Worm (Caenorhabditis elegans) whole organism, midembryonic: ENCODE results near the gene rps-28.

Experiments used
- T22C8.4 ChIP-seq: fragments of 200-800 bp; sonication (Bioruptor generic); IDR thresholded peaks from 2 replicates; pipeline ENCODE4 v1.3.6; 2022; ENCODE audit warnings: missing genetic modification characterization, missing compliant biosample characterization
- cog-1 ChIP-seq: sonication (generic microtip); optimal IDR thresholded peaks from 2 replicates; lab custom pipeline; 2016; ENCODE audit warnings: missing genetic modification characterization, missing compliant biosample characterization
- flt-1 ChIP-seq: fragments of 200-800 bp; sonication (Bioruptor generic); IDR thresholded peaks from 2 replicates; pipeline ENCODE4 v1.3.6; 2022; ENCODE audit warnings: missing genetic modification characterization, missing compliant biosample characterization
- klf-2 ChIP-seq: fragments of 200-800 bp; sonication (Bioruptor generic); conservative IDR thresholded peaks from 2 replicates; pipeline ENCODE4 v1.3.6; 2022; ENCODE audit warnings: missing genetic modification reagents, missing genetic modification characterization, missing compliant biosample characterization
- med-1 ChIP-seq: sonication (generic microtip); optimal IDR thresholded peaks from 2 replicates; lab custom pipeline; 2017; ENCODE audit warnings: missing genetic modification characterization, mild to moderate bottlenecking, missing compliant biosample characterization, antibody characterized with exemption, missing genetic modification reagents; ENCODE audit not compliant: insufficient read depth
- ref-1 ChIP-seq: fragments of 200-800 bp; sonication (Bioruptor generic); conservative IDR thresholded peaks from 2 replicates; pipeline ENCODE4 v1.3.6; 2022; ENCODE audit warnings: missing genetic modification reagents, missing genetic modification characterization, missing compliant biosample characterization
- tab-1 ChIP-seq: fragments of 200-800 bp; sonication (Bioruptor generic); IDR thresholded peaks from 2 replicates; pipeline ENCODE4 v1.3.6; 2022; ENCODE audit warnings: missing genetic modification characterization, missing compliant biosample characterization
- ztf-23 ChIP-seq: fragments of 200-800 bp; sonication (Bioruptor generic); IDR thresholded peaks from 2 replicates; pipeline ENCODE4 v1.3.6; 2022; ENCODE audit warnings: missing genetic modification reagents, missing genetic modification characterization, missing compliant biosample characterization
- ztf-29 ChIP-seq: fragments of 200-800 bp; sonication (Bioruptor generic); IDR thresholded peaks from 2 replicates; pipeline ENCODE4 v1.3.6; 2022; ENCODE audit warnings: missing genetic modification reagents, missing genetic modification characterization, missing compliant biosample characterization

Gene rps-28

DNA sequence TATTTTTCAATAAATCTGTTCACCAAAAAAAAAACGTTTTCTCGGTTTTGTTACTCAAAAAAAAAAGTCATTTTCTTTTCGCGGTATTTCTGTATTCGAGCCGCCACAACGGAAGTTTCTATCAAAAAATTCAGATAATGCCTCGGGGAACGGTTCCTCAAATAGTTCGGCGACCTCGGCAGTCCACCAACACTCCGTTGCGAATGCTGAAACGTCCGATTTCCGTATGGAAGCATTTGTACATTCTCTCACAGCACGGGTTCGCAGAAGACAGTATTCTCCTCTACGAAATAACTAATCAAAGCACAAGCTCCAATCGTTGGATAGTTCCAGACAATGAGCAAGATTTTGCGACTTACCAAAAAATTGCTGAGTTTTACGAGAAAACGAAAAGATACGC lies 487 bp downstream of the rps-28 start, which contains the start of gene Y41D4B.4:
Y41D4B.4 (plus strand) TSS at position 133 of the 400 bp plus-strand sequence.
- TF ChIP-seq klf-2 (GFP tag; lab: Robert Waterston, UW) (no peak), ref-1 (GFP tag; lab: Robert Waterston, UW) (no peak), T22C8.4 (GFP tag; lab: Robert Waterston, UW) (no peak), ztf-23 (GFP tag; lab: Robert Waterston, UW) (no peak), ztf-29 (GFP tag; lab: Robert Waterston, UW) (no peak), med-1 (GFP tag; lab: Kevin White, UChicago) (no peak), flt-1 (GFP tag; lab: Robert Waterston, UW) (no peak), cog-1 (no peak), tab-1 (GFP tag; lab: Robert Waterston, UW) (no peak)

DNA sequence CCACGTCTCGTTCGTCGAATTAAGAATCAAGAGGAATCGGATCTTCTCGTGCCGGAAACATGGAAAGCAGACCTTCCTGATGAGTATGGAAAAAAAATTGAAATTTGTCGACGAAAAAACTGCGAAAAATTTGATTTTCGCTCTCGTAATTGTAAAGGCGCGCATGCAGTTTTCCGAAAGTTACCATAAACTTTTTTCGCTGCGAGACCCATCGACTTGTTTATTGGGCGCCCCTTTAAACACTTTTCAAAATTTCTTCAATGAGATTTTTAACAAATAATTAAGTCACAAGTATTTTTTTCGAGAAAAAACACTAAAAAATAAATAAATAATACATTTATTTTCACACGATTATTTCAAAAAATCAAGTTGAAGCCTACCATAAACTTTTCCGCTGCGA lies 1.2 kb downstream of the rps-28 start:
- TF ChIP-seq flt-1 (GFP tag; lab: Robert Waterston, UW) (no peak), cog-1 (no peak), ztf-29 (GFP tag; lab: Robert Waterston, UW) (no peak), ztf-23 (GFP tag; lab: Robert Waterston, UW) (no peak), T22C8.4 (GFP tag; lab: Robert Waterston, UW) (no peak), ref-1 (GFP tag; lab: Robert Waterston, UW) (no peak), med-1 (GFP tag; lab: Kevin White, UChicago) (no peak), klf-2 (GFP tag; lab: Robert Waterston, UW) (no peak), tab-1 (GFP tag; lab: Robert Waterston, UW) (no peak)

DNA sequence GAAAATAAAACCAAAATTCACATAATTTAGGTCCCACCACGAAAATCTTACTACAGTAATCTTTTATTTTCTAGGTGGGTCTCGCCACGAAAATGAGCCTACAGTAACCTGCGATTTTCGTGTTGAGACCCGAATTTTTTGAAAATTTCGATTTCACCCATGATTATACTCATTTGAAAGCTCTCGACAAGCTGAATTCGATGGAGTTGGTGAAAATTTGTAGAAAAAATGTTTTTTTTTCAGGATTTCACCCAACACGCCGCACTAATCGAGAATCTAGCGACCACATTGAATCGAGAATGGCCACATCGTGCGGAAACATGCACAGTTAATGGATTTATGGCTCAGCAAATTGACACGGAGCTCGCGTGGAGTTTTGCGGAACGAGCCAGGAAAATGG lies 3.4 kb downstream of the rps-28 start:
- TF ChIP-seq T22C8.4 (GFP tag; lab: Robert Waterston, UW) (no peak), tab-1 (GFP tag; lab: Robert Waterston, UW) (no peak), ztf-23 (GFP tag; lab: Robert Waterston, UW) (no peak), flt-1 (GFP tag; lab: Robert Waterston, UW) (no peak), cog-1 (no peak), ztf-29 (GFP tag; lab: Robert Waterston, UW) (no peak), ref-1 (GFP tag; lab: Robert Waterston, UW) (no peak), klf-2 (GFP tag; lab: Robert Waterston, UW) (no peak), med-1 (GFP tag; lab: Kevin White, UChicago) (no peak)

DNA sequence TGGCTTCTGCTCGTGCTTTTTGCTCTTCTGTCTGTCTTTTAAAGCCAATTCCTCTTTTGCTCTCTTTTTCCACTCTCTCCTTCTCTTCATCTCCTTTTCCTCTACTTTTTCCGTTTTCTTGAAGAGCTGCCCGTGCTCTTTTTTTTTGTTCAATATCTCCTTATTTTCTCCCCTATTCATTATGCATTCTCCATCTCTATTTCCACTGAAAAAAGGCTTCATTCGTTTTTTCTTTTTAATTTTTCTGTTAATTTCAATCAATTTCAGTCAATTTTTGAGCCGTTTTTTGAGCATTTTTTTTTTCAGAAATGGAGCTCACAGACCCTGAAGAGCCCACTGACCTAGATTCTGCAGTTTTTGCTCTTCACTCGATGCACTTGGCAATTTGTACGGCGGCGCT lies 12.9 kb downstream of the rps-28 start, which contains the start of gene Y41D4B.1:
Y41D4B.1 (plus strand) TSS at position 301 of the 400 bp plus-strand sequence.
- TF ChIP-seq tab-1 (GFP tag; lab: Robert Waterston, UW) (no peak), ztf-23 (GFP tag; lab: Robert Waterston, UW) (no peak), ref-1 (GFP tag; lab: Robert Waterston, UW) (no peak), flt-1 (GFP tag; lab: Robert Waterston, UW) (no peak), klf-2 (GFP tag; lab: Robert Waterston, UW) (no peak), ztf-29 (GFP tag; lab: Robert Waterston, UW) (no peak), T22C8.4 (GFP tag; lab: Robert Waterston, UW) (no peak), cog-1 (no peak), med-1 (GFP tag; lab: Kevin White, UChicago) (no peak)

DNA sequence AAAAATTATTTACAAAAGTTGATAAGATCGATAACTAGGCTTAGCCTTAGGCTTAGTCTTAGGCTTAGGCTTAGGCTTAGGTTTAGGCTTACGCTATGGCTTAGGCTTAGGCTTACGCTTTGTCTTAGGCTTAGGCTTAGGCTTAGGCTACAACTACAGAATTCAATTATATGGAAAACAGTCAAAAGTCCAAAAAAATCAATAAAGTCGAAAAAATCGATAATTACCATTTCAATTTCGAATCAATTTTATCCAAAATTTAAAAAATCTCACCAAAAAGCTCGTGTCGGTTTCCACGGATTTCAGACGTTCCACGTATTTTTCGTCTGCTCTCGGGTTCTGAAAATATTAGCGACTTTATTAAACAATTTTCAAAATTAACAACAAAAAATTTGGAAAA lies 17.4 kb downstream of the rps-28 start:
- TF ChIP-seq ref-1 (GFP tag; lab: Robert Waterston, UW) (no peak), flt-1 (GFP tag; lab: Robert Waterston, UW) (no peak), cog-1 (no peak), klf-2 (GFP tag; lab: Robert Waterston, UW) (no peak)

DNA sequence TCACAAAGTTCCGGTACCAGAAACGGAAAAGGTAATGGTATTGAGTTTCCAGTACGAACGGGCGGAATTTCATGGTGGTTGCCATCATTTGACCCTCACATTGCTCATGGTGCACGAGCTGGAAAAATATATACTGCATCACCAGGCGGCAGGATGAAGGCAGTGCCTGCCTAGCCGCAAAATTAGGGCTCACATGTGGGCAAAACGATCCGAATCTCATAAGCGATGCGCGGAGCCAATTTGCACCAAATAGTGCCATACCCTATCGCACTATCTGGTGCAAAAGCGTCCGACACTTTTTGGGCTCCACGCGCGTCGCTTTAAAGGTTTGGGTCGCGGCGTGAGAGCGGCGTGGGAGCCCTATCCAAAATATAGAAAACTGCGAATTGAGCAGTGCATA lies 19.7 kb downstream of the rps-28 start:
- TF ChIP-seq ref-1 (GFP tag; lab: Robert Waterston, UW) = no peak
- TF ChIP-seq med-1 (GFP tag; lab: Kevin White, UChicago) = no peak
- no peak for TF ChIP-seq ztf-23 (GFP tag; lab: Robert Waterston, UW)
- no peak for TF ChIP-seq tab-1 (GFP tag; lab: Robert Waterston, UW)
- TF ChIP-seq flt-1 (GFP tag; lab: Robert Waterston, UW) = no peak
- no peak for TF ChIP-seq klf-2 (GFP tag; lab: Robert Waterston, UW)
- TF ChIP-seq T22C8.4 (GFP tag; lab: Robert Waterston, UW) = no peak
- TF ChIP-seq ztf-29 (GFP tag; lab: Robert Waterston, UW) = no peak
- no peak for TF ChIP-seq cog-1

DNA sequence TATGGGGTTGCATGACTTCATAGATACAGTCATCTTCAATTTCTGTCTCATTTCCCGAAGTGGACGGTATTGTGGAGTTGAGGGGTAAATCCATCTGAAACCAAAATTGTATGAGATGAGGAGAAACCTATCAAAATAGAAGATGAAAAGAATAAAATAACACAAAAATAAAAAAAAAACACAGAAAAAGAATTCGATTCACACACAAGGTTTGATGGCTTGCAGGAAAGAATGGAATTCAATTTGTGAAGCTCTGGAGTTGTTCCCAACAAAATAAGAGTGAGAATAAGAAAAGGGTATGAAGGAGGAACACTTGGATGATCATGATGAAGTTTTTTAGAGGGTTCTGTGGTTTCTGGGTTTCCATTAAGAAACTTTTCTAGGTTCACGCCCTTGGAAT lies 22.6 kb downstream of the rps-28 start, which contains the start of gene Y41D4B.24:
Y41D4B.24 (minus strand) TSS at position 101 of the 400 bp plus-strand sequence.
- TF ChIP-seq ref-1 (GFP tag; lab: Robert Waterston, UW) = no peak
- TF ChIP-seq ztf-23 (GFP tag; lab: Robert Waterston, UW) = no peak
- TF ChIP-seq tab-1 (GFP tag; lab: Robert Waterston, UW) = no peak
- no peak for TF ChIP-seq klf-2 (GFP tag; lab: Robert Waterston, UW)
- no peak for TF ChIP-seq ztf-29 (GFP tag; lab: Robert Waterston, UW)

DNA sequence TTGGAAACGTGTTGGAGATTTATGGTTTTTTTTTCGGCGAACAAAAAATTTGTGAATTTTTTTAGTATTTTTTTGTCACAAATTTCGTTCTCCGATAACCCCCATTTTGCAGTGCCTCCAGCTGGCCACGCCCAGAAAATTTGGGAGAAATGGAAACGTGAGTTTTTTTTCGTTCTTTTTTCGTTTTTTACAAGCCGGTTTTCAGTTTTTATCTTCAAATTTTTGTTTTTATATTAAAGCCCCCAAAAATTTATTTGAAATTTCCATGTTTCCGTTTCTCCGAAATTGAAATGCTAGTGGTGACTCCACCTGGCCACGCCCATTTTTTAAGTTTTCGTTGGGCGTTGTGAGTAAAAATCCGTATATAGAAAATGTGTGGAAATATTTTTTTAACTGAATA lies 27.7 kb downstream of the rps-28 start:
- TF ChIP-seq ztf-23 (GFP tag; lab: Robert Waterston, UW) (peak; percentile 63; the same call in 1 of the 2 replicates), med-1 (GFP tag; lab: Kevin White, UChicago) (no peak), T22C8.4 (GFP tag; lab: Robert Waterston, UW) (no peak), ztf-29 (GFP tag; lab: Robert Waterston, UW) (no peak), tab-1 (GFP tag; lab: Robert Waterston, UW) (no peak), klf-2 (GFP tag; lab: Robert Waterston, UW) (0 out of 2 replicates have a peak, but pooled peaks have one; percentile 40), flt-1 (GFP tag; lab: Robert Waterston, UW) (peak; percentile 59; the same call in 1 of the 2 replicates), ref-1 (GFP tag; lab: Robert Waterston, UW) (0 out of 2 replicates have a peak, but pooled peaks have one; percentile 24), cog-1 (no peak)

DNA sequence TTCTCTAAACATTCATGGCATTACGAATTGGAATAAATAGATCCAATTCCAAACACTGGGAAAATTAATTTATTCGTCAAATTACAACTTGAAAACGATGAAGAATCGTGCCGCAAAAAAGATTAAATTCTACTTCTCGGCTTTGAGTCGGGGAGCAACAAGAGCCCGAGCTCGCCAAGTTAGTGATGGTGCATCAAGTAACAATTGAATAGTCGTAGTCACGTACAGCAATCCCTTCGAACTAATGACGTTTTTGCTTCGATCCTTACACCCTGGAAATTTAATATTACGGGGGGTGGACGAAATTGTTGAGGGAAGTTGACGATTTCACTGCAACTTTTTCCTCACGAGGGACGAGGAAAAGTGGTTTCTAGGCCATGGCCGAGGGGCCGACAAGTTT lies 32.2 kb downstream of the rps-28 start:
- no peak for TF ChIP-seq flt-1 (GFP tag; lab: Robert Waterston, UW)
- no peak for TF ChIP-seq T22C8.4 (GFP tag; lab: Robert Waterston, UW)
- no peak for TF ChIP-seq ref-1 (GFP tag; lab: Robert Waterston, UW)
- no peak for TF ChIP-seq ztf-23 (GFP tag; lab: Robert Waterston, UW)
- TF ChIP-seq ztf-29 (GFP tag; lab: Robert Waterston, UW) = no peak
- no peak for TF ChIP-seq med-1 (GFP tag; lab: Kevin White, UChicago)
- TF ChIP-seq tab-1 (GFP tag; lab: Robert Waterston, UW) = no peak
